Fruit fly (Drosophila melanogaster) Kc167 (cell line): ENCODE data around the gene p24-1.

Source experiments
- Myc ChIP-seq: fragments of >200 bp; optimal IDR thresholded peaks from 2 replicates; lab custom pipeline; 2017; ENCODE audit warnings: missing external identifiers
- Sin3A ChIP-seq: fragments of >200 bp; optimal IDR thresholded peaks from 2 replicates; lab custom pipeline; 2018; ENCODE audit warnings: missing external identifiers
- insv ChIP-seq: fragments of >200 bp; optimal IDR thresholded peaks from 3 replicates; lab custom pipeline; 2018; ENCODE audit warnings: missing external identifiers
- psq ChIP-seq: fragments of >200 bp; optimal IDR thresholded peaks from 2 replicates; lab custom pipeline; 2017; ENCODE audit warnings: missing external identifiers
- ttk ChIP-seq: sonication (Bioruptor generic); optimal IDR thresholded peaks from 2 replicates; lab custom pipeline; 2017; ENCODE audit warnings: missing external identifiers

DNA sequence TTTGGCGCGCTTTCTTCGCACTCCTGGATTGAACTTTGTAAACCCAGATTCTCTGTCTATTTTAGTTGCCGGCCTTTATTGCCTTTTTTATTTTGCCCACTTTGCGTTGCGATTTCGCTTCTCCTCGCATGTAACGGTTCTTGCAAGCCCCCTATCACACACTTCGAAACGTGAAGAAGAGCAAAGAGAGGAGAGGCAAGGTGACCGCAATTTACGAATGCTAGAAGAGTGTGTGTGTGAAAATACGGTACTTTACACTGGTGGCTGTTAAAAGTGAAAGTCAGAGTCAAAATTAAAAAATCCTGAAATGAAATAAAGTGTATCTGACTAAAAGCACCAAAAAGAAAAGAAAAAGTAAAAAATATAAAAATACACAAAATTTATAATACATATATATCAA lies 41.9 kb upstream of the p24-1 start:
- TF ChIP-seq psq (lab: Kevin White, UChicago), result no peak
- TF ChIP-seq Myc (lab: Kevin White, UChicago), result no peak
- no peak for TF ChIP-seq ttk (lab: Kevin White, UChicago)
- TF ChIP-seq Sin3A (lab: Kevin White, UChicago), result no peak
- TF ChIP-seq insv (lab: Kevin White, UChicago), result no peak
